Worm (Caenorhabditis elegans) whole organism, L2 larva: Measurements from ENCODE around the gene chil-4.

Experiments used
- Y55F3AM.14 ChIP-seq: fragments of 200-800 bp; sonication (Bioruptor generic); optimal IDR thresholded peaks from 2 replicates; lab custom pipeline; 2018; ENCODE audit warnings: mild to moderate bottlenecking, missing genetic modification characterization, missing compliant biosample characterization
- crh-2 ChIP-seq: sonication (generic microtip); optimal IDR thresholded peaks from 2 replicates; lab custom pipeline; 2017; ENCODE audit warnings: missing biosample characterization, missing genetic modification characterization
- fos-1 ChIP-seq: fragments of 150-350 bp; optimal IDR thresholded peaks from 2 replicates; lab custom pipeline; 2014; ENCODE audit warnings: missing biosample characterization, missing genetic modification characterization
- nhr-129 ChIP-seq: fragments of 150-350 bp; optimal IDR thresholded peaks from 2 replicates; lab custom pipeline; 2014; ENCODE audit warnings: missing biosample characterization, missing genetic modification characterization
- sma-9 ChIP-seq, 2 experiments: fragments of 150-350 bp in 1 of 2; sonication (generic microtip) in 1 of 2; optimal IDR thresholded peaks; 2 replicates each; lab custom pipeline; 2014 to 2016; ENCODE audit warnings: missing genetic modification characterization in 2 of 2, mild to moderate bottlenecking in 1 of 2, missing biosample characterization in 1 of 2, missing compliant biosample characterization in 1 of 2, missing genetic modification reagents in 1 of 2, moderate library complexity in 1 of 2

chil-4 gene

DNA sequence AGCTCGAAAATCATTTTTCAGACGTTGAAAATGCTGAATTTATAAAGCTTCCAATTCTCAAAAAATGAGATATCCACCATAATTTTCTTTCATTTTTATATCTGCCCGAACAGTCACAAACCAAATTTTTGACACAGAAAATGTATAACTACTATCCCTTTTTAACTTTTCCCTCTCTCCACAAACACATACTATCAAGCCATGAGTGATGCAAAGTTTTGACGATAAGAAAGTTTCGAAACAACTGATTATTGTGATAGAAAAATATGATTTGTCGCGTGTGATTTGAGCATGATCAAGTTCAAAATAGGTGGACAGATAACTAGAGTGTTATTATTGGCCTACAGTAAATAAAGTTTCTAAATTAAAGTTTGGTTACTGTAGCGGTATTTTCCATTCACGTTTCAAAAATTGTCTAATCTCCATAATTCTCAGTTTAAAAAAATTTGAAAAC lies 48.0 kb downstream of the chil-4 start, which contains the start of gene cyp-13A8:
TSS of gene cyp-13A8 (minus strand) at position 51 of the 454 bp plus-strand sequence.
- peak; percentile 90 for TF ChIP-seq sma-9 (GFP tag; optimal IDR thresholded peaks at IDR 0.05; lab: Kevin White, UChicago)
- no peak for TF ChIP-seq sma-9 (tag; optimal IDR thresholded peaks at IDR 0.05; lab: Kevin White, UChicago)
- TF ChIP-seq fos-1 (tag; lab: Kevin White, UChicago), result peak; percentile 94
- peak; percentile 39 for TF ChIP-seq crh-2 (tag; lab: Kevin White, UChicago)
- TF ChIP-seq Y55F3AM.14 (GFP tag; lab: Kevin White, UChicago), result no peak
- peak; percentile 39 for TF ChIP-seq nhr-129 (tag; lab: Kevin White, UChicago)
- TF ChIP-seq, all 48 proteins: peak for 4
